Worm (Caenorhabditis elegans) whole organism, late embryonic: Measurements from ENCODE around the gene cdr-2.

Experiments
- C38D4.7 ChIP-seq: fragments of 200-800 bp; sonication (Bioruptor generic); optimal IDR thresholded peaks from 2 replicates; lab custom pipeline; 2018; ENCODE audit warnings: mild to moderate bottlenecking, missing genetic modification characterization, moderate library complexity, missing compliant biosample characterization
- F13H6.1 ChIP-seq: sonication (generic microtip); optimal IDR thresholded peaks from 2 replicates; lab custom pipeline; 2016; ENCODE audit warnings: missing genetic modification characterization, missing compliant biosample characterization
- K02D7.2 ChIP-seq: sonication (generic microtip); optimal IDR thresholded peaks from 2 replicates; lab custom pipeline; 2017; ENCODE audit warnings: mild to moderate bottlenecking, missing genetic modification characterization, missing compliant biosample characterization
- K09A11.1 ChIP-seq: sonication (generic microtip); optimal IDR thresholded peaks from 2 replicates; lab custom pipeline; 2017; ENCODE audit warnings: antibody characterized with exemption, mild to moderate bottlenecking, missing genetic modification characterization, missing compliant biosample characterization; ENCODE audit not compliant: insufficient read depth
- T23F11.4 ChIP-seq: fragments of 200-800 bp; sonication (Bioruptor generic); optimal IDR thresholded peaks from 2 replicates; lab custom pipeline; 2018; ENCODE audit warnings: mild to moderate bottlenecking, missing genetic modification characterization, missing compliant biosample characterization
- ama-1 ChIP-seq: fragments of 150-350 bp; optimal IDR thresholded peaks from 2 replicates; lab custom pipeline; 2014
- ceh-14 ChIP-seq: sonication (generic microtip); optimal IDR thresholded peaks from 2 replicates; lab custom pipeline; 2016; ENCODE audit warnings: missing genotype, missing genetic modification characterization, missing compliant biosample characterization
- ceh-18 ChIP-seq: sonication (generic microtip); optimal IDR thresholded peaks from 2 replicates; lab custom pipeline; 2016; ENCODE audit warnings: missing genetic modification characterization, missing compliant biosample characterization
- ceh-19 ChIP-seq: fragments of 200-800 bp; sonication (Bioruptor generic); optimal IDR thresholded peaks from 2 replicates; lab custom pipeline; 2018; ENCODE audit warnings: mild to moderate bottlenecking, missing genetic modification characterization, missing compliant biosample characterization
- ceh-22 ChIP-seq: sonication (generic microtip); optimal IDR thresholded peaks from 2 replicates; lab custom pipeline; 2017; ENCODE audit warnings: missing biosample characterization, missing genetic modification characterization
- ceh-24 ChIP-seq: sonication (generic microtip); optimal IDR thresholded peaks from 2 replicates; lab custom pipeline; 2016; ENCODE audit warnings: mild to moderate bottlenecking, missing genetic modification characterization, missing compliant biosample characterization
- ceh-30 ChIP-seq: fragments of 150-350 bp; optimal IDR thresholded peaks from 2 replicates; lab custom pipeline; 2014; ENCODE audit warnings: missing biosample characterization, missing genetic modification characterization
- ceh-34 ChIP-seq: sonication (generic microtip); optimal IDR thresholded peaks from 2 replicates; lab custom pipeline; 2016; ENCODE audit warnings: mild to moderate bottlenecking, missing genetic modification characterization, missing compliant biosample characterization
- ceh-48 ChIP-seq: sonication (generic microtip); optimal IDR thresholded peaks from 2 replicates; lab custom pipeline; 2016; ENCODE audit warnings: missing genetic modification characterization, inconsistent platforms, missing compliant biosample characterization
- ceh-9 ChIP-seq: sonication (generic microtip); optimal IDR thresholded peaks from 2 replicates; lab custom pipeline; 2016; ENCODE audit warnings: mild to moderate bottlenecking, missing genetic modification characterization, inconsistent platforms, missing compliant biosample characterization
- elt-4 ChIP-seq: sonication (generic microtip); optimal IDR thresholded peaks from 2 replicates; lab custom pipeline; 2016; ENCODE audit warnings: missing genetic modification characterization, missing compliant biosample characterization
- ets-4 ChIP-seq: sonication (generic microtip); optimal IDR thresholded peaks from 2 replicates; lab custom pipeline; 2016; ENCODE audit warnings: missing genetic modification characterization, missing compliant biosample characterization
- fax-1 ChIP-seq: sonication (generic microtip); optimal IDR thresholded peaks from 2 replicates; lab custom pipeline; 2016; ENCODE audit warnings: missing genotype, missing genetic modification characterization, missing compliant biosample characterization
- fkh-10 ChIP-seq: fragments of 150-350 bp; optimal IDR thresholded peaks from 2 replicates; lab custom pipeline; 2014; ENCODE audit warnings: missing biosample characterization, missing genetic modification reagents, missing genetic modification characterization
- fkh-6 ChIP-seq: sonication (generic microtip); optimal IDR thresholded peaks from 2 replicates; lab custom pipeline; 2016; ENCODE audit warnings: missing genetic modification characterization, missing compliant biosample characterization
- gmeb-2 ChIP-seq: sonication (generic microtip); optimal IDR thresholded peaks from 2 replicates; lab custom pipeline; 2016; ENCODE audit warnings: missing genetic modification characterization, inconsistent platforms, missing compliant biosample characterization
- hlh-15 ChIP-seq: sonication (generic microtip); optimal IDR thresholded peaks from 2 replicates; lab custom pipeline; 2016; ENCODE audit warnings: missing genetic modification characterization, missing compliant biosample characterization
- hlh-30 ChIP-seq: sonication (generic microtip); optimal IDR thresholded peaks from 2 replicates; lab custom pipeline; 2017; ENCODE audit warnings: antibody characterized with exemption, missing genetic modification characterization, missing compliant biosample characterization; ENCODE audit not compliant: insufficient read depth
- hlh-6 ChIP-seq: sonication (generic microtip); optimal IDR thresholded peaks from 2 replicates; lab custom pipeline; 2016; ENCODE audit warnings: missing genotype, missing genetic modification characterization, missing compliant biosample characterization
- hlh-8 ChIP-seq: sonication (generic microtip); optimal IDR thresholded peaks from 2 replicates; lab custom pipeline; 2016; ENCODE audit warnings: missing genotype, missing genetic modification characterization, missing compliant biosample characterization
- lim-6 ChIP-seq: sonication (generic microtip); optimal IDR thresholded peaks from 2 replicates; lab custom pipeline; 2016; ENCODE audit warnings: missing genetic modification characterization, missing compliant biosample characterization
- madf-2 ChIP-seq: sonication (generic microtip); optimal IDR thresholded peaks from 2 replicates; lab custom pipeline; 2017; ENCODE audit warnings: missing genetic modification characterization, missing compliant biosample characterization
- mec-3 ChIP-seq: sonication (generic microtip); optimal IDR thresholded peaks from 2 replicates; lab custom pipeline; 2016; ENCODE audit warnings: borderline replicate concordance, missing genetic modification characterization, missing compliant biosample characterization
- nfya-1 ChIP-seq: sonication (generic microtip); optimal IDR thresholded peaks from 2 replicates; lab custom pipeline; 2017; ENCODE audit warnings: missing genetic modification characterization, mild to moderate bottlenecking, missing compliant biosample characterization, antibody characterized with exemption, moderate library complexity
- nhr-11 ChIP-seq: fragments of 150-350 bp; optimal IDR thresholded peaks from 2 replicates; lab custom pipeline; 2014; ENCODE audit warnings: missing biosample characterization, missing genetic modification characterization
- nhr-232 ChIP-seq: sonication (generic microtip); optimal IDR thresholded peaks from 2 replicates; lab custom pipeline; 2016; ENCODE audit warnings: missing genetic modification characterization, missing compliant biosample characterization
- npax-4 ChIP-seq: sonication (generic microtip); optimal IDR thresholded peaks from 2 replicates; lab custom pipeline; 2016; ENCODE audit warnings: missing genetic modification characterization, missing compliant biosample characterization
- odd-2 ChIP-seq: sonication (generic microtip); optimal IDR thresholded peaks from 2 replicates; lab custom pipeline; 2017; ENCODE audit warnings: antibody characterized with exemption, mild to moderate bottlenecking, missing genetic modification characterization, missing compliant biosample characterization
- pag-3 ChIP-seq: sonication (generic microtip); optimal IDR thresholded peaks from 2 replicates; lab custom pipeline; 2016; ENCODE audit warnings: missing compliant biosample characterization, missing genetic modification characterization, borderline replicate concordance
- pat-9 ChIP-seq: fragments of 200-800 bp; sonication (Bioruptor generic); optimal IDR thresholded peaks from 2 replicates; lab custom pipeline; 2018; ENCODE audit warnings: mild to moderate bottlenecking, missing genetic modification characterization, moderate library complexity, missing compliant biosample characterization
- pha-2 ChIP-seq: sonication (generic microtip); optimal IDR thresholded peaks from 2 replicates; lab custom pipeline; 2017; ENCODE audit warnings: mild to moderate bottlenecking, missing genetic modification characterization, missing compliant biosample characterization
- pha-4 ChIP-seq: fragments of 150-350 bp; optimal IDR thresholded peaks from 2 replicates; lab custom pipeline; 2018; ENCODE audit warnings: missing biosample characterization, missing genetic modification reagents, missing genetic modification characterization
- pqm-1 ChIP-seq: sonication (generic microtip); optimal IDR thresholded peaks from 2 replicates; lab custom pipeline; 2016; ENCODE audit warnings: missing genetic modification characterization, missing compliant biosample characterization
- pros-1 ChIP-seq: fragments of 150-350 bp; optimal IDR thresholded peaks from 2 replicates; lab custom pipeline; 2014; ENCODE audit warnings: missing biosample characterization, missing genetic modification reagents, missing genetic modification characterization
- rnt-1 ChIP-seq: sonication (generic microtip); optimal IDR thresholded peaks from 2 replicates; lab custom pipeline; 2016; ENCODE audit warnings: missing genetic modification characterization, missing compliant biosample characterization
- sox-4 ChIP-seq: sonication (generic microtip); optimal IDR thresholded peaks from 2 replicates; lab custom pipeline; 2017; ENCODE audit warnings: mild to moderate bottlenecking, missing genetic modification characterization, inconsistent platforms, missing compliant biosample characterization
- tbx-7 ChIP-seq: sonication (generic microtip); optimal IDR thresholded peaks from 2 replicates; lab custom pipeline; 2016; ENCODE audit warnings: missing genotype, missing genetic modification characterization, missing compliant biosample characterization
- ttx-3 ChIP-seq: sonication (generic microtip); optimal IDR thresholded peaks from 2 replicates; lab custom pipeline; 2016; ENCODE audit warnings: missing genetic modification reagents, missing genetic modification characterization, missing compliant biosample characterization
- unc-3 ChIP-seq, 2 experiments: fragments of 200-800 bp in 1 of 2; sonication (Bioruptor generic) in 1 of 2; sonication (generic microtip) in 1 of 2; conservative IDR thresholded peaks in 1 of 2; optimal IDR thresholded peaks in 1 of 2; 2 replicates each; pipeline versions ENCODE4 v1.3.6 to Lab custom; 2016 to 2022; ENCODE audit warnings: missing compliant biosample characterization in 2 of 2, missing genetic modification characterization in 2 of 2, missing genetic modification reagents in 1 of 2
- unc-55 ChIP-seq: sonication (generic microtip); optimal IDR thresholded peaks from 2 replicates; lab custom pipeline; 2017; ENCODE audit warnings: missing biosample characterization, missing genetic modification reagents, missing genetic modification characterization
- zip-5 ChIP-seq: sonication (generic microtip); optimal IDR thresholded peaks from 2 replicates; lab custom pipeline; 2016; ENCODE audit warnings: missing genetic modification characterization, missing compliant biosample characterization
- ztf-16 ChIP-seq: sonication (generic microtip); optimal IDR thresholded peaks from 2 replicates; lab custom pipeline; 2017; ENCODE audit warnings: missing genetic modification characterization, missing compliant biosample characterization

cdr-2 gene

DNA sequence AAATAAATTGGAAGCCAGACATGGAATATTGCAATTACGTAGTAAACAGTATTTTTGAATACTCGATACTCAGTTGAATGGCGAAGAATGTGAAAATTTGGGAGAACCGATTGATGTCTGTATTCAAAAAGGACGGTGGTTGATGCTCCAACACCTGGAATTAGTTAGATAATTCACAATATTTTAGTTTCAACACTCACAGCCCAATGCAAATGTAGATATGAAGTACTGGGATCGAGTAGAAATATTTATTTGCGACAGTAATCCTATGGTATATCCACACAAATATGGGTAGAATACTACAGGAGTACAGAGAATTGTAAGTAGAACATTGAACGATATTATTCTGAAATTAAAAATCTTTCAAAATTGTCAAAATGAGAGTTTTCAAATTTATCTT is 17.6 kb upstream of the cdr-2 start:
- TF ChIP-seq ztf-16 (tag; lab: Kevin White, UChicago) (no peak), rnt-1 (no peak), ets-4 (tag; lab: Kevin White, UChicago) (no peak), lim-6 (tag; lab: Kevin White, UChicago) (no peak), tbx-7 (tag; lab: Kevin White, UChicago) (no peak), K09A11.1 (tag; lab: Kevin White, UChicago) (no peak), pqm-1 (no peak), hlh-15 (no peak), ceh-18 (tag; lab: Kevin White, UChicago) (no peak), pat-9 (tag; lab: Kevin White, UChicago) (no peak), fkh-10 (no peak), unc-55 (GFP tag; lab: Kevin White, UChicago) (no peak), ceh-19 (GFP tag; lab: Kevin White, UChicago) (no peak), ceh-22 (no peak), elt-4 (tag; lab: Kevin White, UChicago) (no peak), nhr-232 (tag; lab: Kevin White, UChicago) (no peak), T23F11.4 (no peak), ceh-30 (tag; lab: Kevin White, UChicago) (no peak)

ce11 chrV:12432111-12432510 is 16.6 kb upstream of the cdr-2 start, which contains the start of gene C54D10.13:
C54D10.13 (minus strand) TSS chrV:12432289.
- TF ChIP-seq pag-3 (tag; lab: Kevin White, UChicago) (no peak), sox-4 (no peak), hlh-30 (no peak), madf-2 (tag; lab: Kevin White, UChicago) (no peak), hlh-15 (no peak), gmeb-2 (no peak), nfya-1 (no peak), ceh-18 (tag; lab: Kevin White, UChicago) (no peak), ama-1 (lab: Kevin White, UChicago) (no peak), hlh-6 (no peak), pha-2 (tag; lab: Kevin White, UChicago) (no peak), ceh-9 (tag; lab: Kevin White, UChicago) (no peak), zip-5 (no peak)

DNA sequence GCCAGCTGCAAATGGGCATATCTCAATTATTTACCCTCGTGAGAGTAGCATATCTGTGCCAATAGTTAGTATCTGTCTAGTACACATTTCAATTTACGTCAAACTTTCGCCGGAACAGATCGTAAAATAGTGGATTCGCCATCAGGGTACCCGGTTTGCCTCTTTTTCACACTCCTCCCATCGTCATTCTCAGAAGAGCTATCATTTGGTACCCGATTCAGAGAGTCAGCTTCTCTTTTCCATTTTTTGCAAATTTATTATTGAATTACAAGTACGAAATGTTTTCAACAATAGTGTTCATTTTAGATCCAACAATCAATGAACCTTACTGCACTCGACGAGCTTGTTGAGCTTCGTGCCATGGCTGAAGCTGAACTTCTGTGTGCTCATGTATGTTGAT is 13.5 kb upstream of the cdr-2 start, which contains the start of gene C54D10.5:
Gene C54D10.5 (plus strand): TSS at position 301 of the 400 bp plus-strand sequence.
- TF ChIP-seq unc-3 (GFP tag; conservative IDR thresholded peaks at IDR 0.05; lab: Robert Waterston, UW) (no peak), unc-3 (tag; optimal IDR thresholded peaks at IDR 0.05; lab: Kevin White, UChicago) (no peak), F13H6.1 (tag; lab: Kevin White, UChicago) (no peak), K02D7.2 (tag; lab: Kevin White, UChicago) (no peak), ama-1 (lab: Kevin White, UChicago) (no peak), ceh-9 (tag; lab: Kevin White, UChicago) (no peak), pros-1 (tag; lab: Kevin White, UChicago) (no peak), npax-4 (tag; lab: Kevin White, UChicago) (no peak), fax-1 (tag; lab: Kevin White, UChicago) (no peak)

ce11 chrV:12427826-12428225 is 12.3 kb upstream of the cdr-2 start:
- TF ChIP-seq ttx-3 (tag; lab: Kevin White, UChicago) (no peak), ceh-48 (tag; lab: Kevin White, UChicago) (no peak), odd-2 (tag; lab: Kevin White, UChicago) (no peak), ceh-34 (tag; lab: Kevin White, UChicago) (no peak), ceh-18 (tag; lab: Kevin White, UChicago) (no peak), hlh-8 (tag; lab: Kevin White, UChicago) (no peak), T23F11.4 (no peak), nhr-11 (tag; lab: Kevin White, UChicago) (no peak), F13H6.1 (tag; lab: Kevin White, UChicago) (no peak), pha-4 (no peak), C38D4.7 (GFP tag; lab: Kevin White, UChicago) (no peak), sox-4 (no peak), fkh-6 (tag; lab: Kevin White, UChicago) (no peak), ceh-14 (tag; lab: Kevin White, UChicago) (no peak), mec-3 (tag; lab: Kevin White, UChicago) (no peak), ceh-30 (tag; lab: Kevin White, UChicago) (no peak), K02D7.2 (tag; lab: Kevin White, UChicago) (no peak), pqm-1 (no peak), ztf-16 (tag; lab: Kevin White, UChicago) (no peak), ceh-24 (tag; lab: Kevin White, UChicago) (no peak)
